Worm (Caenorhabditis elegans): Measurements from ENCODE around the gene kup-1.

ce11 chrV:12038317-12038716 is 2.4 kb downstream of the kup-1 start:
- TF ChIP-seq pha-4 (tag; optimal IDR thresholded peaks at IDR 0.05): no peak
- TF ChIP-seq ceh-14 (tag; optimal IDR thresholded peaks at IDR 0.05): no peak
- no peak for TF ChIP-seq ceh-30 (tag; optimal IDR thresholded peaks at IDR 0.05)
- no peak for TF ChIP-seq nfya-1 (tag; optimal IDR thresholded peaks at IDR 0.05)

Measured in whole organism, late embryonic.